Fruit fly (Drosophila melanogaster) whole organism, embryonic: ENCODE results near the gene CG15141.

Source experiments
- Atf3 ChIP-seq: fragments of 200-800 bp; sonication (Bioruptor generic); optimal IDR thresholded peaks from 3 replicates; lab custom pipeline; 2016; ENCODE audit warnings: missing biosample characterization, missing genetic modification characterization
- Awh ChIP-seq: fragments of 200-800 bp; sonication (Bioruptor generic); IDR thresholded peaks from 2 replicates; pipeline ENCODE4, ENCODE4 v1.3.6; 2022; ENCODE audit warnings: missing biosample characterization, missing genetic modification characterization
- Bgb ChIP-seq: fragments of 200-800 bp; sonication (Bioruptor generic); IDR thresholded peaks from 2 replicates; pipeline ENCODE4 v1.3.6; 2022; ENCODE audit warnings: missing biosample characterization, missing genetic modification characterization; ENCODE audit not compliant: partially characterized antibody
- BtbVII ChIP-seq: fragments of 200-800 bp; sonication (Bioruptor generic); optimal IDR thresholded peaks from 3 replicates; lab custom pipeline; 2017; ENCODE audit warnings: missing biosample characterization, mild to moderate bottlenecking, missing genetic modification characterization
- CG10147 ChIP-seq: fragments of 200-800 bp; sonication (Bioruptor generic); optimal IDR thresholded peaks from 2 replicates; lab custom pipeline; 2019; ENCODE audit warnings: missing biosample characterization, mild to moderate bottlenecking, missing genetic modification characterization, moderate library complexity
- CG10267 ChIP-seq: fragments of 200-800 bp; sonication (Bioruptor generic); optimal IDR thresholded peaks from 2 replicates; lab custom pipeline; 2018; ENCODE audit warnings: missing biosample characterization, mild to moderate bottlenecking, missing genetic modification characterization, moderate library complexity
- CG10274 ChIP-seq: fragments of 200-800 bp; sonication (Bioruptor generic); optimal IDR thresholded peaks from 3 replicates; lab custom pipeline; 2017; ENCODE audit warnings: missing biosample characterization, mild to moderate bottlenecking, missing genetic modification characterization
- CG10979 ChIP-seq: fragments of 200-800 bp; sonication (Bioruptor generic); optimal IDR thresholded peaks from 2 replicates; lab custom pipeline; 2018; ENCODE audit warnings: missing biosample characterization, mild to moderate bottlenecking, missing genetic modification characterization, moderate library complexity
- CG11398 ChIP-seq: fragments of 200-800 bp; sonication (Bioruptor generic); optimal IDR thresholded peaks from 2 replicates; lab custom pipeline; 2016; ENCODE audit warnings: missing biosample characterization, missing genetic modification characterization
- CG11723 ChIP-seq: fragments of 200-800 bp; sonication (Bioruptor generic); optimal IDR thresholded peaks from 2 replicates; lab custom pipeline; 2017; ENCODE audit warnings: missing biosample characterization, mild to moderate bottlenecking, missing genetic modification characterization
- CG12155 ChIP-seq: fragments of 200-800 bp; sonication (Bioruptor generic); optimal IDR thresholded peaks from 3 replicates; lab custom pipeline; 2016; ENCODE audit warnings: missing biosample characterization, missing genetic modification characterization
- CG12236 ChIP-seq: fragments of 200-800 bp; sonication (Bioruptor generic); optimal IDR thresholded peaks from 2 replicates; lab custom pipeline; 2016; ENCODE audit warnings: missing biosample characterization, missing genetic modification characterization
- CG13123 ChIP-seq: fragments of 200-800 bp; sonication (Bioruptor generic); optimal IDR thresholded peaks from 2 replicates; lab custom pipeline; 2016; ENCODE audit warnings: missing biosample characterization, missing genetic modification characterization
- CG13287 ChIP-seq: fragments of 200-800 bp; sonication (Bioruptor generic); IDR thresholded peaks from 2 replicates; pipeline ENCODE4 v1.3.6; 2022; ENCODE audit warnings: missing biosample characterization, missing genetic modification characterization; ENCODE audit not compliant: partially characterized antibody
- CG13775 ChIP-seq: fragments of 200-800 bp; sonication (Bioruptor generic); optimal IDR thresholded peaks from 3 replicates; lab custom pipeline; 2017; ENCODE audit warnings: missing biosample characterization, mild to moderate bottlenecking, missing genetic modification characterization
- CG14710 ChIP-seq: fragments of 200-800 bp; sonication (Bioruptor generic); optimal IDR thresholded peaks from 3 replicates; lab custom pipeline; 2019; ENCODE audit warnings: missing biosample characterization, mild to moderate bottlenecking, missing genetic modification characterization, moderate library complexity
- CG1647 ChIP-seq: fragments of 200-800 bp; sonication (Bioruptor generic); optimal IDR thresholded peaks from 3 replicates; lab custom pipeline; 2016; ENCODE audit warnings: missing biosample characterization, missing genetic modification characterization
- CG17568 ChIP-seq: fragments of 200-800 bp; sonication (Bioruptor generic); optimal IDR thresholded peaks from 2 replicates; lab custom pipeline; 2018; ENCODE audit warnings: missing biosample characterization, mild to moderate bottlenecking, missing genetic modification characterization, moderate library complexity
- CG17802 ChIP-seq: fragments of 200-800 bp; sonication (Bioruptor generic); optimal IDR thresholded peaks from 2 replicates; lab custom pipeline; 2018; ENCODE audit warnings: missing biosample characterization, mild to moderate bottlenecking, missing genetic modification characterization, moderate library complexity
- CG17829 ChIP-seq: fragments of 200-800 bp; optimal IDR thresholded peaks from 2 replicates; lab custom pipeline; 2019; ENCODE audit warnings: missing biosample characterization, mild to moderate bottlenecking, missing genetic modification characterization, moderate library complexity
- CG1792 ChIP-seq: fragments of 200-800 bp; sonication (Bioruptor generic); optimal IDR thresholded peaks from 2 replicates; lab custom pipeline; 2016; ENCODE audit warnings: missing biosample characterization, missing genetic modification characterization
- CG2116 ChIP-seq: fragments of 200-800 bp; sonication (Bioruptor generic); optimal IDR thresholded peaks from 3 replicates; lab custom pipeline; 2018; ENCODE audit warnings: missing biosample characterization, mild to moderate bottlenecking, missing genetic modification characterization
- CG3995 ChIP-seq: fragments of 200-800 bp; sonication (Bioruptor generic); optimal IDR thresholded peaks from 3 replicates; lab custom pipeline; 2016; ENCODE audit warnings: missing biosample characterization, missing genetic modification characterization
- CG4424 ChIP-seq: fragments of 200-800 bp; sonication (Bioruptor generic); optimal IDR thresholded peaks from 3 replicates; lab custom pipeline; 2016; ENCODE audit warnings: missing biosample characterization, missing genetic modification characterization
- CG4730 ChIP-seq: fragments of 200-800 bp; sonication (Bioruptor generic); IDR thresholded peaks from 2 replicates; pipeline ENCODE4 v1.3.6; 2022; ENCODE audit warnings: missing biosample characterization, missing genetic modification characterization
- CG5180 ChIP-seq: fragments of 200-800 bp; sonication (Bioruptor generic); optimal IDR thresholded peaks from 3 replicates; lab custom pipeline; 2017; ENCODE audit warnings: missing biosample characterization, missing genetic modification characterization, mild to moderate bottlenecking, moderate library complexity, missing genetic modification reagents
- CG6765 ChIP-seq: fragments of 200-800 bp; sonication (Bioruptor generic); optimal IDR thresholded peaks from 3 replicates; lab custom pipeline; 2017; ENCODE audit warnings: missing biosample characterization, mild to moderate bottlenecking, missing genetic modification characterization
- CG9797 ChIP-seq: fragments of 200-800 bp; sonication (Bioruptor generic); optimal IDR thresholded peaks from 3 replicates; lab custom pipeline; 2018; ENCODE audit warnings: missing biosample characterization, mild to moderate bottlenecking, missing genetic modification characterization
- CG9932 ChIP-seq: fragments of 200-800 bp; sonication (Bioruptor generic); IDR thresholded peaks from 2 replicates; pipeline ENCODE4 v1.3.6; 2022; ENCODE audit warnings: missing biosample characterization, missing genetic modification characterization
- CoRest ChIP-seq: fragments of 200-800 bp; sonication (Bioruptor generic); optimal IDR thresholded peaks from 3 replicates; lab custom pipeline; 2018; ENCODE audit warnings: missing biosample characterization, mild to moderate bottlenecking, missing genetic modification characterization, moderate library complexity
- Dek ChIP-seq: fragments of 200-800 bp; sonication (Bioruptor generic); optimal IDR thresholded peaks from 3 replicates; lab custom pipeline; 2019; ENCODE audit warnings: missing biosample characterization, mild to moderate bottlenecking, missing genetic modification characterization, moderate library complexity
- Dip2 ChIP-seq: fragments of 200-800 bp; sonication (Bioruptor generic); IDR thresholded peaks from 2 replicates; pipeline ENCODE4 v1.3.6; 2022; ENCODE audit warnings: missing biosample characterization, missing genetic modification characterization
- Dref ChIP-seq: fragments of 200-800 bp; sonication (Bioruptor generic); IDR thresholded peaks from 2 replicates; pipeline ENCODE4 v1.3.6; 2022; ENCODE audit warnings: missing biosample characterization, missing genetic modification characterization
- H15 ChIP-seq: fragments of 200-800 bp; sonication (Bioruptor generic); IDR thresholded peaks from 3 replicates; pipeline ENCODE4 v1.3.6; 2022; ENCODE audit warnings: missing biosample characterization, missing genetic modification characterization
- HmgZ ChIP-seq: fragments of 200-800 bp; sonication (Bioruptor generic); optimal IDR thresholded peaks from 2 replicates; lab custom pipeline; 2018; ENCODE audit warnings: missing biosample characterization, mild to moderate bottlenecking, missing genetic modification characterization
- Nf-YA ChIP-seq: fragments of 200-800 bp; sonication (Bioruptor generic); IDR thresholded peaks from 2 replicates; pipeline ENCODE4 v1.3.6; 2022; ENCODE audit warnings: missing biosample characterization, missing genetic modification characterization
- Opbp ChIP-seq: fragments of 200-800 bp; sonication (Bioruptor generic); IDR thresholded peaks from 3 replicates; pipeline ENCODE4 v1.3.6; 2022; ENCODE audit warnings: missing biosample characterization, missing genetic modification characterization; ENCODE audit not compliant: partially characterized antibody
- Taf1 ChIP-seq: fragments of 200-800 bp; sonication (Bioruptor generic); IDR thresholded peaks from 2 replicates; pipeline ENCODE4 v1.3.6; 2022; ENCODE audit warnings: missing biosample characterization, missing genetic modification characterization
- bcd ChIP-seq: fragments of 200-800 bp; sonication (Bioruptor generic); optimal IDR thresholded peaks from 2 replicates; lab custom pipeline; 2017; ENCODE audit warnings: missing biosample characterization, mild to moderate bottlenecking, missing genetic modification characterization
- dm ChIP-seq: fragments of 200-800 bp; sonication (Bioruptor generic); optimal IDR thresholded peaks from 3 replicates; lab custom pipeline; 2016; ENCODE audit warnings: missing biosample characterization, missing genetic modification characterization
- dpn ChIP-seq, 2 experiments: fragments of 200-800 bp; sonication (Bioruptor generic); optimal IDR thresholded peaks; 3 replicates each; lab custom pipeline; 2016; ENCODE audit warnings: missing biosample characterization in 2 of 2, missing genetic modification characterization in 2 of 2
- kay ChIP-seq: fragments of 200-800 bp; sonication (Bioruptor generic); optimal IDR thresholded peaks from 2 replicates; lab custom pipeline; 2016; ENCODE audit warnings: missing biosample characterization, missing genetic modification characterization
- lilli ChIP-seq: fragments of 200-800 bp; sonication (Bioruptor generic); optimal IDR thresholded peaks from 3 replicates; lab custom pipeline; 2016; ENCODE audit warnings: missing biosample characterization, missing genetic modification characterization
- mirr ChIP-seq: fragments of 200-800 bp; sonication (Bioruptor generic); optimal IDR thresholded peaks from 3 replicates; lab custom pipeline; 2018; ENCODE audit warnings: missing biosample characterization, mild to moderate bottlenecking, missing genetic modification characterization
- prd ChIP-seq, 3 experiments: fragments of >200 bp in 2 of 3; fragments of 200-800 bp in 1 of 3; sonication (Bioruptor generic) in 1 of 3; optimal IDR thresholded peaks in 2 of 3; IDR thresholded peaks in 1 of 3; 2 replicates in 2 of 3; 3 replicates in 1 of 3; pipeline versions ENCODE4 v1.3.6 to Lab custom; 2017 to 2022; ENCODE audit warnings: missing biosample characterization in 1 of 3, missing genetic modification characterization in 1 of 3
- pum ChIP-seq: fragments of 200-800 bp; sonication (Bioruptor generic); optimal IDR thresholded peaks from 2 replicates; lab custom pipeline; 2016; ENCODE audit warnings: missing biosample characterization, missing genetic modification characterization
- ro ChIP-seq: fragments of 200-800 bp; sonication (Bioruptor generic); IDR thresholded peaks from 2 replicates; pipeline ENCODE4 v1.3.6; 2022; ENCODE audit warnings: missing biosample characterization, missing genetic modification characterization
- sqz ChIP-seq: fragments of 200-800 bp; sonication (Bioruptor generic); optimal IDR thresholded peaks from 3 replicates; lab custom pipeline; 2018; ENCODE audit warnings: missing biosample characterization, mild to moderate bottlenecking, missing genetic modification characterization
- wor ChIP-seq: fragments of 200-800 bp; sonication (Bioruptor generic); IDR thresholded peaks from 2 replicates; pipeline ENCODE4 v1.3.6; 2022; ENCODE audit warnings: missing biosample characterization, missing genetic modification characterization
- yki ChIP-seq: fragments of >200 bp; optimal IDR thresholded peaks from 3 replicates; lab custom pipeline; 2018

The CG15141 gene

dm6 chr2L:17383588-17384308 lies 26.7 kb upstream of the CG15141 start, which contains the start of gene Lrch (continued):
- no peak for TF ChIP-seq CG10274 (GFP tag; lab: Kevin White, UChicago)
- TF ChIP-seq Opbp (GFP tag; lab: Robert Waterston, UW) = peak; percentile 91
- TF ChIP-seq Taf1 (GFP tag; lab: Robert Waterston, UW) = no peak
- peak; percentile 55 for TF ChIP-seq CG10147 (GFP tag; lab: Kevin White, UChicago)
- peak; percentile 22 for TF ChIP-seq CG10979 (tag; lab: Kevin White, UChicago)
- no peak for TF ChIP-seq CG1792
- no peak for TF ChIP-seq BtbVII (GFP tag; lab: Kevin White, UChicago)
- TF ChIP-seq Dip2 (GFP tag; lab: Robert Waterston, UW) = no peak
- TF ChIP-seq H15 (GFP tag; lab: Robert Waterston, UW) = 0 out of 3 replicates have a peak, but pooled peaks have one; percentile 42
- TF ChIP-seq CG4424 (GFP tag; lab: Kevin White, UChicago) = no peak
- peak; percentile 2 for TF ChIP-seq CG14710 (tag; lab: Kevin White, UChicago)
- peak; percentile 80 for TF ChIP-seq CG13287 (GFP tag; lab: Robert Waterston, UW)
- no peak for TF ChIP-seq CG13775
- peak; percentile 89 for TF ChIP-seq Bgb (GFP tag; lab: Robert Waterston, UW)
- no peak for TF ChIP-seq CG3995 (GFP tag; lab: Kevin White, UChicago)
- no peak for TF ChIP-seq CoRest (tag; lab: Kevin White, UChicago)
- no peak for TF ChIP-seq CG5180
- TF ChIP-seq lilli (GFP tag; lab: Kevin White, UChicago) = no peak
- peak; percentile 44 for TF ChIP-seq dm (GFP tag; lab: Kevin White, UChicago)
- TF ChIP-seq CG11398 (GFP tag; lab: Kevin White, UChicago) = peak; percentile 24
- TF ChIP-seq dpn (GFP tag; optimal IDR thresholded peaks at IDR 0.05; lab: Kevin White, UChicago) = peak; percentile 10 to 27
- TF ChIP-seq Awh (GFP tag; lab: Robert Waterston, UW) = no peak
- TF ChIP-seq wor (GFP tag; lab: Robert Waterston, UW) = no peak
- TF ChIP-seq CG11723 (GFP tag; lab: Kevin White, UChicago) = no peak
- TF ChIP-seq pum (GFP tag; lab: Kevin White, UChicago) = no peak
- TF ChIP-seq CG17829 = peak; percentile 30
- TF ChIP-seq ro (GFP tag; lab: Robert Waterston, UW) = no peak
- TF ChIP-seq CG12236 (GFP tag; lab: Kevin White, UChicago) = no peak
- TF ChIP-seq Dref (GFP tag; lab: Robert Waterston, UW) = peak; percentile 91
- TF ChIP-seq Nf-YA (GFP tag; lab: Robert Waterston, UW) = no peak
- TF ChIP-seq bcd = peak; percentile 23
- TF ChIP-seq CG9932 (GFP tag; lab: Robert Waterston, UW) = no peak; the same call in 1 of the 2 replicates
- TF ChIP-seq sqz (GFP tag; lab: Kevin White, UChicago) = no peak
- no peak for TF ChIP-seq CG10267 (tag; lab: Kevin White, UChicago)
- TF ChIP-seq Dek = no peak
- TF ChIP-seq CG9797 (GFP tag; lab: Kevin White, UChicago) = no peak
- TF ChIP-seq CG17802 = no peak
- TF ChIP-seq CG4730 (GFP tag; lab: Robert Waterston, UW) = no peak
- no peak for TF ChIP-seq CG17568 (GFP tag; lab: Kevin White, UChicago)
- TF ChIP-seq CG6765 = no peak
- no peak for TF ChIP-seq yki (lab: Kevin White, UChicago)
- TF ChIP-seq CG12155 (GFP tag; lab: Kevin White, UChicago) = no peak
- TF ChIP-seq mirr (GFP tag; lab: Kevin White, UChicago) = peak; percentile 63
- no peak for TF ChIP-seq Atf3 (GFP tag; lab: Kevin White, UChicago)
- TF ChIP-seq CG1647 (GFP tag; lab: Kevin White, UChicago) = no peak
- no peak for TF ChIP-seq prd (optimal IDR thresholded peaks at IDR 0.05; lab: Kevin White, UChicago)
- TF ChIP-seq prd (GFP tag; IDR thresholded peaks at IDR 0.05; lab: Robert Waterston, UW) = peak; percentile 30; the same call in 1 of the 3 replicates
- no peak for TF ChIP-seq kay (GFP tag; lab: Kevin White, UChicago)
- peak; percentile 34 for TF ChIP-seq HmgZ (tag; lab: Kevin White, UChicago)
- TF ChIP-seq CG2116 (GFP tag; lab: Kevin White, UChicago) = peak; percentile 96
- TF ChIP-seq CG13123 (GFP tag; lab: Kevin White, UChicago) = no peak
